Worm (Caenorhabditis elegans) whole organism, L4/young adult: ENCODE measurements around the gene C44B12.6.

ENCODE experiments used
- dao-5 ChIP-seq: sonication (generic microtip); optimal IDR thresholded peaks from 2 replicates; lab custom pipeline; 2016; ENCODE audit warnings: missing genotype, missing genetic modification characterization, moderate library complexity, missing compliant biosample characterization
- him-1 ChIP-seq: sonication (generic microtip); optimal IDR thresholded peaks from 2 replicates; lab custom pipeline; 2016; ENCODE audit warnings: missing genotype, missing genetic modification reagents, missing genetic modification characterization, missing compliant biosample characterization

DNA sequence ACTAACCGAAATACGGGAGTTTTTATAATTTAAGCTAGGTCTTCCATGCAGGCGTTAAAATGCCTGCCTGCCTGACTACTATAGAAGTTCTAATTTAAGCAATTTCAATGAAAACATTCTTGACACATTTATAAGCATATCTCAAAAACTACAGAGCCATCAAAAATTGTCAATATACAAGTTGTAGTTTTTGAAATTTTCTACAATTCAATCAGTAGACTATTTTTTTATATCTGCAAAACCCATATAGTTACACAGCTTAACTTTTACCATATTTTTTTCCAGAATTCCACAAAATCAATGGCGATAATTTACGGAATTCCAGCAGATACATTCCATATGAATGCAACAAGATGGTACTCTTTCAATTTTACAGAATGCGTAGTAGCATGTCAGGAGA is 26.6 kb upstream of the C44B12.6 start, which contains the start of gene C50A2.7:
- TF ChIP-seq dao-5 (tag; lab: Kevin White, UChicago) = no peak
- TF ChIP-seq him-1 = no peak
